Worm (Caenorhabditis elegans) whole organism, L2 larva: ENCODE data around the gene fezf-1.
A peak's percentile ranks its signal among the peaks of the same experiment; 100 is the strongest.

ENCODE experiments used
- F13H6.1 ChIP-seq: sonication (generic microtip); optimal IDR thresholded peaks from 2 replicates; lab custom pipeline; 2016; ENCODE audit warnings: missing genetic modification characterization, missing compliant biosample characterization
- aly-2 ChIP-seq: fragments of 150-350 bp; optimal IDR thresholded peaks from 2 replicates; lab custom pipeline; 2014; ENCODE audit warnings: missing biosample characterization, missing genetic modification characterization
- blmp-1 ChIP-seq: sonication (generic microtip); optimal IDR thresholded peaks from 2 replicates; lab custom pipeline; 2017; ENCODE audit warnings: missing genetic modification characterization, mild to moderate bottlenecking, missing compliant biosample characterization, antibody characterized with exemption, moderate library complexity; ENCODE audit not compliant: insufficient read depth
- gmeb-1 ChIP-seq: fragments of 150-350 bp; optimal IDR thresholded peaks from 2 replicates; lab custom pipeline; 2014; ENCODE audit warnings: missing biosample characterization, missing genetic modification characterization
- nhr-129 ChIP-seq: fragments of 150-350 bp; optimal IDR thresholded peaks from 2 replicates; lab custom pipeline; 2014; ENCODE audit warnings: missing biosample characterization, missing genetic modification characterization
- nhr-23 ChIP-seq: fragments of 150-350 bp; optimal IDR thresholded peaks from 2 replicates; lab custom pipeline; 2014; ENCODE audit warnings: missing biosample characterization, missing genetic modification reagents, missing genetic modification characterization
- nhr-25 ChIP-seq: fragments of 150-350 bp; sonication (generic microtip); optimal IDR thresholded peaks from 3 replicates; lab custom pipeline; 2014; ENCODE audit warnings: missing biosample characterization, missing genetic modification characterization
- ztf-1 ChIP-seq: fragments of 200-800 bp; sonication (Bioruptor generic); conservative IDR thresholded peaks from 2 replicates; pipeline ENCODE4 v1.3.6; 2022; ENCODE audit warnings: missing genetic modification characterization, missing compliant biosample characterization

fezf-1 gene

ce11 chrIV:13512112-13512569 lies 46.2 kb downstream of the fezf-1 start, which contains the start of gene puf-3:
Gene puf-3, minus strand, starts transcription at chrIV:13512162.
- TF ChIP-seq gmeb-1 (tag; lab: Kevin White, UChicago) (no peak), nhr-23 (no peak), aly-2 (tag; lab: Kevin White, UChicago) (no peak), ztf-1 (GFP tag; lab: Robert Waterston, UW) (no peak), blmp-1 (tag; lab: Kevin White, UChicago) (no peak), F13H6.1 (tag; lab: Kevin White, UChicago) (no peak)

- no peak for TF ChIP-seq nhr-23
- peak; percentile 14 for TF ChIP-seq nhr-129
- no peak for TF ChIP-seq gmeb-1 (tag; lab: Kevin White, UChicago)
- TF ChIP-seq nhr-25 (tag; lab: Kevin White, UChicago): no peak
- TF ChIP-seq, all 48 proteins: peak for 1
Measured at ce11 chrIV:13513010-13513409, 47.1 kb downstream of the fezf-1 start.
